Fruit fly (Drosophila melanogaster): ENCODE data around the gene Hsp27.

Gene Hsp27

DNA sequence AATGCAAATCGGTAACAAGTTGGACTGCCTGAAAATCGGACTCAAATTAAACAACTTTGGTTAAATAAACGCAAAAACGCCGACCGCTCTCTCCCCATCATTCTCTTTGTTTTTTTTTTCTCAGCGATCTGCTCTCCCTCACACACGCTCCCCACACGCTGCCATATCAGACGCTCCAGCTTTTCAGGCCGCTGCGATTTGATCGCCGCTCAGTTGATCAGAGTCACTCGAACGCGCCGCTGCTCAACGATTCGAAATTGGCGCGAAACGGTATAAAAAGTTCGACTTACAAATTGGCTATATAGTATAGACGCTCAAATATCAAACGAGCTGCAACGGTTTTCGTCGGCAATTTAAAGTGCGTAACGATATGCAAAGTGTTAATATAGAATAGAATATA lies 43.6 kb upstream of the Hsp27 start (continued):
- no peak for TF ChIP-seq gce (GFP tag; IDR thresholded peaks at IDR 0.05)
- TF ChIP-seq sd (tag; optimal IDR thresholded peaks at IDR 0.05), result no peak
- TF ChIP-seq CG9727 (GFP tag; optimal IDR thresholded peaks at IDR 0.05), result no peak
- no peak for TF ChIP-seq ranshi (GFP tag; IDR thresholded peaks at IDR 0.05)
- peak; percentile 6 for TF ChIP-seq Vsx1 (GFP tag; optimal IDR thresholded peaks at IDR 0.05)
- TF ChIP-seq CG8290 (GFP tag; optimal IDR thresholded peaks at IDR 0.05), result no peak
- TF ChIP-seq CG8290 (tag; optimal IDR thresholded peaks at IDR 0.05), result peak in 1 of 2 experiments; percentile 42
- peak; percentile 12 for TF ChIP-seq nom (GFP tag; optimal IDR thresholded peaks at IDR 0.05)
- no peak for TF ChIP-seq CG8281 (tag; optimal IDR thresholded peaks at IDR 0.05)
- peak; percentile 56; the same call in 2 of the 3 replicates for TF ChIP-seq z (GFP tag; IDR thresholded peaks at IDR 0.05)
- no peak for TF ChIP-seq CG10431 (GFP tag; optimal IDR thresholded peaks at IDR 0.05)
- TF ChIP-seq CG18619 (GFP tag; optimal IDR thresholded peaks at IDR 0.05), result no peak
- TF ChIP-seq CG11695 (GFP tag; IDR thresholded peaks at IDR 0.05), result no peak
- 0 out of 2 replicates have a peak, but pooled peaks have one; percentile 23 for TF ChIP-seq tna (GFP tag; IDR thresholded peaks at IDR 0.05; ENCODE audit: partially characterized antibody)

DNA sequence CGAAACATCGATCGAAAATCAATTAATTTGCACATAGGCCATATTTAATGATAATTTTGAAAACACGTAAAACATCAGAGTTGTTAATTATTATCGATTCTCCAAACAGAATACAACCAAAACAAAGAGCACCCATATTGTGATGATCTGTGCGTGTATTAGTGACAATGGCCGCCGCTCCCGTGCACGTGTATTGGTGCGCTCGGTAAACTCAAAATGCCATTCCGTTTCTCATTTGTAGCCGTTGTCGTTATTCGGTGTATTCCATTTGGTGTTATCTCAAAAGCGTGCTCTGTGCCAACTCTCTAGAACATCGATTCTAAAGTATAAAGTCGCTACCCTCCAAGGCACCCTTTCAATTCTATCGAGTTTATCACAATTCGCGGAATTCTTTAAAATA lies 43.0 kb upstream of the Hsp27 start:
- TF ChIP-seq pho (GFP tag; optimal IDR thresholded peaks at IDR 0.05), result no peak
- TF ChIP-seq Med (GFP tag), result peak; percentile 53
- no peak for TF ChIP-seq lab (GFP tag; optimal IDR thresholded peaks at IDR 0.05)
- no peak for TF ChIP-seq CG8281 (tag; optimal IDR thresholded peaks at IDR 0.05)
- no peak for TF ChIP-seq CG10654 (GFP tag; optimal IDR thresholded peaks at IDR 0.05)
- no peak for TF ChIP-seq Mrtf (GFP tag; IDR thresholded peaks at IDR 0.05)
- TF ChIP-seq Deaf1 (tag; optimal IDR thresholded peaks at IDR 0.05), result peak; percentile 46
- TF ChIP-seq Hr78 (GFP tag; optimal IDR thresholded peaks at IDR 0.05), result no peak
- TF ChIP-seq CG3995 (GFP tag; optimal IDR thresholded peaks at IDR 0.05), result peak; percentile 15
- TF ChIP-seq ac (GFP tag; optimal IDR thresholded peaks at IDR 0.05), result no peak
- 0 out of 2 replicates have a peak, but pooled peaks have one; percentile 10 for TF ChIP-seq aop (GFP tag; IDR thresholded peaks at IDR 0.05)
- no peak for TF ChIP-seq crp (GFP tag; optimal IDR thresholded peaks at IDR 0.05)
- peak; percentile 62 for TF ChIP-seq CG15269 (tag; optimal IDR thresholded peaks at IDR 0.05)
- no peak for TF ChIP-seq CTCF (GFP tag; optimal IDR thresholded peaks at IDR 0.05)
- TF ChIP-seq Meics (GFP tag; optimal IDR thresholded peaks at IDR 0.05), result no peak
- peak; percentile 62 for TF ChIP-seq cg (GFP tag; optimal IDR thresholded peaks at IDR 0.05)
- TF ChIP-seq CG7372 (GFP tag; IDR thresholded peaks at IDR 0.05), result no peak
- 0 out of 2 replicates have a peak, but pooled peaks have one; percentile 16 for TF ChIP-seq Atf6 (GFP tag; IDR thresholded peaks at IDR 0.05)
- no peak for TF ChIP-seq seq (GFP tag; IDR thresholded peaks at IDR 0.05)
- no peak for TF ChIP-seq CG4282 (GFP tag; optimal IDR thresholded peaks at IDR 0.05)
- TF ChIP-seq nau (GFP tag; optimal IDR thresholded peaks at IDR 0.05), result no peak
- TF ChIP-seq CG18619 (GFP tag; optimal IDR thresholded peaks at IDR 0.05), result no peak
- peak; percentile 16 to 18 for TF ChIP-seq Trl (optimal IDR thresholded peaks at IDR 0.05)
- TF ChIP-seq Trl (GFP tag; optimal IDR thresholded peaks at IDR 0.05), result no peak
- no peak for TF ChIP-seq CG11696 (GFP tag; IDR thresholded peaks at IDR 0.05)
- 0 out of 4 replicates have a peak, but pooled peaks have one; percentile 45 for TF ChIP-seq chinmo (GFP tag; IDR thresholded peaks at IDR 0.05; ENCODE audit: partially characterized antibody)
- TF ChIP-seq CG8290 (GFP tag; optimal IDR thresholded peaks at IDR 0.05), result no peak
- peak in 1 of 2 experiments; percentile 14 for TF ChIP-seq CG8290 (tag; optimal IDR thresholded peaks at IDR 0.05)
- TF ChIP-seq NFAT (GFP tag; IDR thresholded peaks at IDR 0.05), result no peak
- TF ChIP-seq CG30020 (tag; optimal IDR thresholded peaks at IDR 0.05), result no peak
- no peak for TF ChIP-seq prd (optimal IDR thresholded peaks at IDR 0.05)
- TF ChIP-seq prd (GFP tag; IDR thresholded peaks at IDR 0.05), result no peak
